Worm (Caenorhabditis elegans) whole organism, young adult: ENCODE results near the gene C02F4.4.

Experiments used
- F22D6.2 ChIP-seq: sonication (generic microtip); optimal IDR thresholded peaks from 2 replicates; lab custom pipeline; 2016; ENCODE audit warnings: mild to moderate bottlenecking, missing genetic modification characterization, missing compliant biosample characterization
- die-1 ChIP-seq: sonication (generic microtip); optimal IDR thresholded peaks from 2 replicates; lab custom pipeline; 2016; ENCODE audit warnings: missing genotype, mild to moderate bottlenecking, missing genetic modification characterization, missing compliant biosample characterization
- dpl-1 ChIP-seq: fragments of 150-350 bp; optimal IDR thresholded peaks from 2 replicates; lab custom pipeline; 2014; ENCODE audit warnings: missing biosample characterization, missing genetic modification reagents, missing genetic modification characterization
- him-1 ChIP-seq: sonication (generic microtip); optimal IDR thresholded peaks from 2 replicates; lab custom pipeline; 2016; ENCODE audit warnings: missing genotype, missing genetic modification reagents, missing genetic modification characterization, missing compliant biosample characterization
- nfya-1 ChIP-seq: sonication (generic microtip); optimal IDR thresholded peaks from 2 replicates; lab custom pipeline; 2017; ENCODE audit warnings: antibody characterized with exemption, missing compliant biosample characterization, missing genetic modification characterization, borderline replicate concordance; ENCODE audit not compliant: insufficient read depth
- nhr-80 ChIP-seq: sonication (generic microtip); optimal IDR thresholded peaks from 2 replicates; lab custom pipeline; 2016; ENCODE audit warnings: missing genetic modification characterization, missing compliant biosample characterization
- rcor-1 ChIP-seq: fragments of 200-800 bp; sonication (Bioruptor generic); IDR thresholded peaks from 2 replicates; pipeline ENCODE4 v1.3.6; 2022; ENCODE audit warnings: missing genetic modification reagents, missing genetic modification characterization, missing compliant biosample characterization
- unc-130 ChIP-seq: sonication (generic microtip); optimal IDR thresholded peaks from 2 replicates; lab custom pipeline; 2016; ENCODE audit warnings: missing genetic modification reagents, missing genetic modification characterization, missing compliant biosample characterization

DNA sequence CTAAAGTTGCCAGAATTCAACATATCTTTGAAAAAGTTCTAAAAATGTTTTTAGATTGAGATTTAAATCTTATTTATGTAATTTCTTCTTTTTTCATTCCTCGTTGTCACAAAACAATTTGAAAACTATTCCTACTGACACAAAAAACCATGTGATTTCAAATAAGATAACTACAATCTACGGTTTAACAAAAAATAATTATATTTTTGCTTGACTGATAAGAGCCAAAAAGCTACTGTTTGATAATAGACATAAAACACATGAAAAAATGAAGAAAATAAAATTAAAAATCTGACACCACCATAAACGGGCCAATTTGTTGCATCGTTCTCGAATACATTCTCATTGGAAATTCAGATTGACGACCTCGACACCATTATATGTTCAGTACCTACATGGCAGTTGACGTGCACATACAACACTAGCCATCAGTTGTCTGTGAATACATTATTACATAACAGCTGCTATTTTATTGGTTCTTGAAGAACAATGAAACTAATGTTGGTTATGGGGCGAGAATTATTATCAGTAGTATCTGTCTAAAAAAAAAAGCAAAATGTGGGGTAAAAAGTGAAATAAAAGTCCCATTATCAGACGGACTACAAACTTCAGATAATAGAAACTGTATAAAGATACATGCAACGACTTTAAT lies 50.9 kb downstream of the C02F4.4 start, which contains the start of gene ugt-43:
- TF ChIP-seq nfya-1 (tag; lab: Kevin White, UChicago) (no peak), him-1 (tag; lab: Kevin White, UChicago) (no peak), rcor-1 (GFP tag; lab: Robert Waterston, UW) (no peak), unc-130 (GFP tag; lab: Kevin White, UChicago) (no peak), nhr-80 (tag; lab: Kevin White, UChicago) (peak; percentile 2), die-1 (tag; lab: Kevin White, UChicago) (no peak), F22D6.2 (tag; lab: Kevin White, UChicago) (no peak), dpl-1 (GFP tag; lab: Kevin White, UChicago) (no peak)
